Worm (Caenorhabditis elegans) whole organism, late embryonic: ENCODE data around the gene clc-9.

ENCODE experiments used
- C38D4.7 ChIP-seq: fragments of 200-800 bp; sonication (Bioruptor generic); optimal IDR thresholded peaks from 2 replicates; lab custom pipeline; 2018; ENCODE audit warnings: mild to moderate bottlenecking, missing genetic modification characterization, moderate library complexity, missing compliant biosample characterization
- F13H6.1 ChIP-seq: sonication (generic microtip); optimal IDR thresholded peaks from 2 replicates; lab custom pipeline; 2016; ENCODE audit warnings: missing genetic modification characterization, missing compliant biosample characterization
- K02D7.2 ChIP-seq: sonication (generic microtip); optimal IDR thresholded peaks from 2 replicates; lab custom pipeline; 2017; ENCODE audit warnings: mild to moderate bottlenecking, missing genetic modification characterization, missing compliant biosample characterization
- K09A11.1 ChIP-seq: sonication (generic microtip); optimal IDR thresholded peaks from 2 replicates; lab custom pipeline; 2017; ENCODE audit warnings: antibody characterized with exemption, mild to moderate bottlenecking, missing genetic modification characterization, missing compliant biosample characterization; ENCODE audit not compliant: insufficient read depth
- T23F11.4 ChIP-seq: fragments of 200-800 bp; sonication (Bioruptor generic); optimal IDR thresholded peaks from 2 replicates; lab custom pipeline; 2018; ENCODE audit warnings: mild to moderate bottlenecking, missing genetic modification characterization, missing compliant biosample characterization
- Y22D7AL.16 ChIP-seq: sonication (generic microtip); optimal IDR thresholded peaks from 2 replicates; lab custom pipeline; 2016; ENCODE audit warnings: missing genetic modification characterization, missing compliant biosample characterization
- ama-1 ChIP-seq: fragments of 150-350 bp; optimal IDR thresholded peaks from 2 replicates; lab custom pipeline; 2014
- ceh-14 ChIP-seq: sonication (generic microtip); optimal IDR thresholded peaks from 2 replicates; lab custom pipeline; 2016; ENCODE audit warnings: missing genotype, missing genetic modification characterization, missing compliant biosample characterization
- ceh-18 ChIP-seq: sonication (generic microtip); optimal IDR thresholded peaks from 2 replicates; lab custom pipeline; 2016; ENCODE audit warnings: missing genetic modification characterization, missing compliant biosample characterization
- ceh-19 ChIP-seq: fragments of 200-800 bp; sonication (Bioruptor generic); optimal IDR thresholded peaks from 2 replicates; lab custom pipeline; 2018; ENCODE audit warnings: mild to moderate bottlenecking, missing genetic modification characterization, missing compliant biosample characterization
- ceh-2 ChIP-seq: sonication (generic microtip); optimal IDR thresholded peaks from 2 replicates; lab custom pipeline; 2016; ENCODE audit warnings: missing genotype, missing genetic modification characterization, missing compliant biosample characterization
- ceh-24 ChIP-seq: sonication (generic microtip); optimal IDR thresholded peaks from 2 replicates; lab custom pipeline; 2016; ENCODE audit warnings: mild to moderate bottlenecking, missing genetic modification characterization, missing compliant biosample characterization
- ceh-31 ChIP-seq: sonication (generic microtip); optimal IDR thresholded peaks from 2 replicates; lab custom pipeline; 2016; ENCODE audit warnings: missing genetic modification characterization, missing compliant biosample characterization
- ceh-48 ChIP-seq: sonication (generic microtip); optimal IDR thresholded peaks from 2 replicates; lab custom pipeline; 2016; ENCODE audit warnings: missing genetic modification characterization, inconsistent platforms, missing compliant biosample characterization
- ceh-6 ChIP-seq: fragments of 200-800 bp; sonication (Bioruptor generic); optimal IDR thresholded peaks from 2 replicates; lab custom pipeline; 2018; ENCODE audit warnings: mild to moderate bottlenecking, missing genetic modification characterization, missing compliant biosample characterization
- ceh-9 ChIP-seq: sonication (generic microtip); optimal IDR thresholded peaks from 2 replicates; lab custom pipeline; 2016; ENCODE audit warnings: mild to moderate bottlenecking, missing genetic modification characterization, inconsistent platforms, missing compliant biosample characterization
- che-1 ChIP-seq: sonication (generic microtip); optimal IDR thresholded peaks from 2 replicates; lab custom pipeline; 2016; ENCODE audit warnings: mild to moderate bottlenecking, missing genetic modification characterization, missing compliant biosample characterization
- ets-4 ChIP-seq: sonication (generic microtip); optimal IDR thresholded peaks from 2 replicates; lab custom pipeline; 2016; ENCODE audit warnings: missing genetic modification characterization, missing compliant biosample characterization
- eyg-1 ChIP-seq: sonication (generic microtip); optimal IDR thresholded peaks from 2 replicates; lab custom pipeline; 2016; ENCODE audit warnings: missing genotype, missing genetic modification characterization, missing compliant biosample characterization
- fkh-10 ChIP-seq: fragments of 150-350 bp; optimal IDR thresholded peaks from 2 replicates; lab custom pipeline; 2014; ENCODE audit warnings: missing biosample characterization, missing genetic modification reagents, missing genetic modification characterization
- fkh-6 ChIP-seq: sonication (generic microtip); optimal IDR thresholded peaks from 2 replicates; lab custom pipeline; 2016; ENCODE audit warnings: missing genetic modification characterization, missing compliant biosample characterization
- hlh-6 ChIP-seq: sonication (generic microtip); optimal IDR thresholded peaks from 2 replicates; lab custom pipeline; 2016; ENCODE audit warnings: missing genotype, missing genetic modification characterization, missing compliant biosample characterization
- lim-6 ChIP-seq: sonication (generic microtip); optimal IDR thresholded peaks from 2 replicates; lab custom pipeline; 2016; ENCODE audit warnings: missing genetic modification characterization, missing compliant biosample characterization
- lin-11 ChIP-seq: fragments of 200-800 bp; sonication (Bioruptor generic); optimal IDR thresholded peaks from 2 replicates; lab custom pipeline; 2018; ENCODE audit warnings: mild to moderate bottlenecking, missing genetic modification characterization, missing compliant biosample characterization
- madf-2 ChIP-seq: sonication (generic microtip); optimal IDR thresholded peaks from 2 replicates; lab custom pipeline; 2017; ENCODE audit warnings: missing genetic modification characterization, missing compliant biosample characterization
- mec-3 ChIP-seq: sonication (generic microtip); optimal IDR thresholded peaks from 2 replicates; lab custom pipeline; 2016; ENCODE audit warnings: borderline replicate concordance, missing genetic modification characterization, missing compliant biosample characterization
- nfya-1 ChIP-seq: sonication (generic microtip); optimal IDR thresholded peaks from 2 replicates; lab custom pipeline; 2017; ENCODE audit warnings: missing genetic modification characterization, mild to moderate bottlenecking, missing compliant biosample characterization, antibody characterized with exemption, moderate library complexity
- nhr-11 ChIP-seq: fragments of 150-350 bp; optimal IDR thresholded peaks from 2 replicates; lab custom pipeline; 2014; ENCODE audit warnings: missing biosample characterization, missing genetic modification characterization
- pat-9 ChIP-seq: fragments of 200-800 bp; sonication (Bioruptor generic); optimal IDR thresholded peaks from 2 replicates; lab custom pipeline; 2018; ENCODE audit warnings: mild to moderate bottlenecking, missing genetic modification characterization, moderate library complexity, missing compliant biosample characterization
- pax-1 ChIP-seq: fragments of 150-350 bp; optimal IDR thresholded peaks from 2 replicates; lab custom pipeline; 2014; ENCODE audit warnings: missing biosample characterization, missing genetic modification characterization
- pha-2 ChIP-seq: sonication (generic microtip); optimal IDR thresholded peaks from 2 replicates; lab custom pipeline; 2017; ENCODE audit warnings: mild to moderate bottlenecking, missing genetic modification characterization, missing compliant biosample characterization
- pqm-1 ChIP-seq: sonication (generic microtip); optimal IDR thresholded peaks from 2 replicates; lab custom pipeline; 2016; ENCODE audit warnings: missing genetic modification characterization, missing compliant biosample characterization
- pros-1 ChIP-seq: fragments of 150-350 bp; optimal IDR thresholded peaks from 2 replicates; lab custom pipeline; 2014; ENCODE audit warnings: missing biosample characterization, missing genetic modification reagents, missing genetic modification characterization
- ref-2 ChIP-seq: sonication (generic microtip); optimal IDR thresholded peaks from 2 replicates; lab custom pipeline; 2016; ENCODE audit warnings: missing genetic modification characterization, missing compliant biosample characterization
- rnt-1 ChIP-seq: sonication (generic microtip); optimal IDR thresholded peaks from 2 replicates; lab custom pipeline; 2016; ENCODE audit warnings: missing genetic modification characterization, missing compliant biosample characterization
- sdc-2 ChIP-seq: sonication (generic microtip); optimal IDR thresholded peaks from 2 replicates; lab custom pipeline; 2016; ENCODE audit warnings: missing genotype, missing genetic modification characterization, missing compliant biosample characterization
- sox-4 ChIP-seq: sonication (generic microtip); optimal IDR thresholded peaks from 2 replicates; lab custom pipeline; 2017; ENCODE audit warnings: mild to moderate bottlenecking, missing genetic modification characterization, inconsistent platforms, missing compliant biosample characterization
- tbx-2 ChIP-seq: sonication (generic microtip); optimal IDR thresholded peaks from 2 replicates; lab custom pipeline; 2016; ENCODE audit warnings: missing genetic modification characterization, missing compliant biosample characterization
- tbx-7 ChIP-seq: sonication (generic microtip); optimal IDR thresholded peaks from 2 replicates; lab custom pipeline; 2016; ENCODE audit warnings: missing genotype, missing genetic modification characterization, missing compliant biosample characterization
- unc-55 ChIP-seq: sonication (generic microtip); optimal IDR thresholded peaks from 2 replicates; lab custom pipeline; 2017; ENCODE audit warnings: missing biosample characterization, missing genetic modification reagents, missing genetic modification characterization
- unc-86 ChIP-seq: sonication (generic microtip); optimal IDR thresholded peaks from 2 replicates; lab custom pipeline; 2016; ENCODE audit warnings: missing genetic modification characterization, missing compliant biosample characterization
- zip-5 ChIP-seq: sonication (generic microtip); optimal IDR thresholded peaks from 2 replicates; lab custom pipeline; 2016; ENCODE audit warnings: missing genetic modification characterization, missing compliant biosample characterization

Gene clc-9

ce11 chrIV:11150844-11151243, 38.1 kb downstream of the clc-9 start, which contains the start of gene C08F8.2:
Gene C08F8.2, plus strand, starts transcription at chrIV:11150997.
- no peak for TF ChIP-seq unc-86 (tag; lab: Kevin White, UChicago)
- no peak for TF ChIP-seq ceh-6 (GFP tag; lab: Kevin White, UChicago)

DNA sequence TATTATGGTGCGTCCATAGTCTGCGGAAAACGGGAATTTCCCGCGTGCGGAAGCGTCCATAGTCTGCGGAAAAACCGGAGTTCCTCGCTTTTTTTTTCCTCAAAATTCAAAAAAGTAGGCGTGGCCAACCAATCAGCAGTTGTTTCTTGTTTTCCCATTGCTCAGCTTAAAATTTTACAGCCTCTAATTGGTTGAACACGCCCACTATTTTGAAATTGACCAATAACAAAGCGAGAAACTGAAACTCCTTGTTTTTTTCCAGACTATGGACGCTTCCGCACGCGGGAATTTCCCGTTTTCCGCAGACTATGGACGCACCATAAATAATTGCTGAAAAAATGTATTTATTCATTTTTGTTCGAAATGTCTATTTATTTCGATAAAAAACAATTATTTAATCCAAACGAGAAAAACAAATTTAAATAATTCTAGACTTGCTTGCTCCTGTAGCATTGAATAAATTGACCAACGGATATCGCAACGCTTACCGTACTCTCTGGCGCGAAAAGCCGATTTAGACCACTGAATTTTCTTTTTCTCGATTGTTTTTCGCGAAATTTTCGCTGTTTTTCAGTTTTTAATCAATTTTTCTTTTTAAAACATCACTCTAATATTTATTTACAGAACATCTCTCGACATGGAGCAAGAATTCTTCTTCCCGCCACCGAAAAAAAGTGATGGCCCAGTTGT, 41.8 kb downstream of the clc-9 start, which contains the start of gene C08F8.3:
Gene C08F8.3, plus strand, starts transcription at position 620 of the 690 bp plus-strand sequence.
- peak; percentile 37 for TF ChIP-seq nfya-1 (tag; lab: Kevin White, UChicago)
- TF ChIP-seq, all 69 proteins: peak for 1; not testable (repeated sequence) for 68

DNA sequence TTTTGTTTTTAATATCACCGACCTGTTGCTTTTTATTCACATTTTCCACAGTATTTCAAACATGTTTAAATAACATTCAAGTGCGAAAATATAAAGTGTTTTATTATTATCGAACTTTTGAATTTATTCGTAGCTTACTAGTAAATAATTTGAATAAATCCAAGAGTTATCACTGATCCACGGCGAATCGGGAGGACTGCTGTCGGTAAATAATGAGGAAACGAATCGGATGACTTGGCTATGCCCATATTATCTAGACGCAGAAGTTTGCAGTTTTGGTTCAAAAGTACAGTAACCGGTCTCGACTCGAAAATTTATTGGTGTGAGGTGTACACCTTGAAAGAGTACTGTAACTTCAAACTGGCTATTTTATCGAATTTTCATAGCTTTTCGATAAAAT, 43.8 kb downstream of the clc-9 start:
- TF ChIP-seq pros-1 (tag; lab: Kevin White, UChicago) (no peak), F13H6.1 (no peak), mec-3 (no peak), sox-4 (no peak), rnt-1 (no peak), unc-55 (GFP tag; lab: Kevin White, UChicago) (no peak), ceh-48 (tag; lab: Kevin White, UChicago) (no peak), hlh-6 (tag; lab: Kevin White, UChicago) (no peak), pqm-1 (no peak), K02D7.2 (no peak), zip-5 (tag; lab: Kevin White, UChicago) (no peak), T23F11.4 (GFP tag; lab: Kevin White, UChicago) (no peak), ama-1 (lab: Kevin White, UChicago) (no peak)
- TF ChIP-seq, all 69 proteins: peak for 0

ce11 chrIV:11159886-11160285, 47.1 kb downstream of the clc-9 start, which contains the start of gene mboa-4:
Gene mboa-4, minus strand, starts transcription at chrIV:11159986.
- no peak for TF ChIP-seq lin-11 (tag; lab: Kevin White, UChicago)
- TF ChIP-seq che-1: no peak
- TF ChIP-seq pha-2 (tag; lab: Kevin White, UChicago): no peak
- no peak for TF ChIP-seq ceh-2
- no peak for TF ChIP-seq tbx-7 (tag; lab: Kevin White, UChicago)
- TF ChIP-seq lim-6: no peak
- TF ChIP-seq T23F11.4 (GFP tag; lab: Kevin White, UChicago): no peak
- TF ChIP-seq ama-1 (lab: Kevin White, UChicago): no peak
- no peak for TF ChIP-seq ceh-24 (tag; lab: Kevin White, UChicago)
- TF ChIP-seq unc-55 (GFP tag; lab: Kevin White, UChicago): no peak
- no peak for TF ChIP-seq zip-5 (tag; lab: Kevin White, UChicago)
- no peak for TF ChIP-seq nfya-1 (tag; lab: Kevin White, UChicago)
- no peak for TF ChIP-seq ceh-31 (tag; lab: Kevin White, UChicago)

DNA sequence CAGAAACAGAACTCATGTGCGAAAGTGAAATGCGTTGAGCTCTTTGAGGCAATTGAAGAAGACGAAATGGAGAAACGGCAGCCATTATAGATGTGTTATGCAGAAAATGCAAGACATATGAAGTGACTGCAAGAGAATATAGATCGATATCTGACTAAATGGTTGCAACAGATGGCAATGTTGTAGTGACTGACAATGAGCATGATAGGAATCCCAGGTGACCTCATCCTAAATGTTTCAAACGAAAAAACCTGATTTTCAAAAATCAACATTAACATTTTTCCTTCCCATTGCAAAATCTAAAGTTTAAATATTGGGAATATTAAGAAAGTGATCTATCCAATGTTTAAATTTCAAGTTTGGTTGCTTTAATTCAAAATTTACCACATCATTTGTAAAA, 48.0 kb downstream of the clc-9 start, which contains the start of gene C08F8.15:
Gene C08F8.15, minus strand, starts transcription at position 101 of the 400 bp plus-strand sequence.
- TF ChIP-seq Y22D7AL.16 (tag; lab: Kevin White, UChicago) (no peak), unc-55 (GFP tag; lab: Kevin White, UChicago) (no peak), ref-2 (tag; lab: Kevin White, UChicago) (no peak), ceh-6 (GFP tag; lab: Kevin White, UChicago) (no peak), tbx-2 (tag; lab: Kevin White, UChicago) (no peak), ceh-18 (tag; lab: Kevin White, UChicago) (no peak), pat-9 (no peak), fkh-10 (GFP tag; lab: Kevin White, UChicago) (no peak), rnt-1 (no peak), madf-2 (tag; lab: Kevin White, UChicago) (no peak), ceh-14 (no peak)

DNA sequence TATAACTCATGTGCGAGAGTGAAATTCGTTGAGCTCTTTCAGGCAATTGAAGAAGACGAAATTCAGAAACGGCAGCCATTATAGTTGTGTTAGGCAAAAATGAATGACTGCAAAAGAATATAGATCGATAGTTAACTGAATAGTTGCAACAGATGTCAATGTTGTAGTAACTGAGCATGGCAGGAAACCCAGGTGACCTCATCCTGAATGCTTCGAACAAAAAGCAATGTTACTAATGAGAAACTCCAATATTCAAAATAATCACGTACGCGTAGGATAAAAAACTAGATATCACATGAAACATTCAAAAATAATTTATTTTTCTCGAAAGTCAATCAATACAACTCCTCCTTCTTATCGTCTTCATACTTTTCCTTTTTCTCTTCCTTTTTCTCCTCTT, 49.7 kb downstream of the clc-9 start, which contains the start of gene fbxb-9:
Gene fbxb-9, minus strand, starts transcription at position 101 of the 400 bp plus-strand sequence.
- no peak for TF ChIP-seq ceh-9 (tag; lab: Kevin White, UChicago)
- TF ChIP-seq eyg-1: no peak
- no peak for TF ChIP-seq ets-4 (tag; lab: Kevin White, UChicago)
- TF ChIP-seq K09A11.1 (tag; lab: Kevin White, UChicago): no peak
- TF ChIP-seq C38D4.7 (GFP tag; lab: Kevin White, UChicago): no peak
- TF ChIP-seq nfya-1 (tag; lab: Kevin White, UChicago): no peak
- TF ChIP-seq F13H6.1: no peak
- TF ChIP-seq pax-1 (tag; lab: Kevin White, UChicago): no peak
- TF ChIP-seq fkh-6 (tag; lab: Kevin White, UChicago): no peak
- no peak for TF ChIP-seq nhr-11 (tag; lab: Kevin White, UChicago)
- no peak for TF ChIP-seq zip-5 (tag; lab: Kevin White, UChicago)
- no peak for TF ChIP-seq ceh-2
- no peak for TF ChIP-seq ceh-19 (GFP tag; lab: Kevin White, UChicago)
- no peak for TF ChIP-seq sdc-2 (tag; lab: Kevin White, UChicago)
- no peak for TF ChIP-seq lim-6
- no peak for TF ChIP-seq ceh-6 (GFP tag; lab: Kevin White, UChicago)
